Worm (Caenorhabditis elegans): ENCODE data around the gene slr-2.

Gene slr-2

ce11 chrV:18141161-18141560, 54.2 kb downstream of the slr-2 start, which contains the start of gene Y37H2A.11:
TSS of gene Y37H2A.11 (plus strand) at chrV:18141461.
- no peak for TF ChIP-seq isw-1 (GFP tag; IDR thresholded peaks at IDR 0.05)

ce11 chrV:18142549-18142948, 55.6 kb downstream of the slr-2 start, which contains the start of gene Y37H2A.13:
TSS of gene Y37H2A.13 (plus strand) at chrV:18142849.
- no peak for TF ChIP-seq snu-23 (GFP tag; optimal IDR thresholded peaks at IDR 0.05)
- no peak for TF ChIP-seq unc-86 (tag; optimal IDR thresholded peaks at IDR 0.05)
- TF ChIP-seq unc-130 (tag; optimal IDR thresholded peaks at IDR 0.05) = no peak
- TF ChIP-seq snpc-4 (tag; optimal IDR thresholded peaks at IDR 0.05) = no peak
- no peak for TF ChIP-seq vab-15 (tag; optimal IDR thresholded peaks at IDR 0.05)
- TF ChIP-seq fkh-4 (tag; optimal IDR thresholded peaks at IDR 0.05; ENCODE audit: borderline replicate concordance) = no peak
- no peak for TF ChIP-seq lin-35 (GFP tag; optimal IDR thresholded peaks at IDR 0.05)
- TF ChIP-seq ceh-82 (tag; optimal IDR thresholded peaks at IDR 0.05) = no peak

ce11 chrV:18143445-18143844, 56.5 kb downstream of the slr-2 start, which contains the start of gene Y37H2A.14:
TSS of gene Y37H2A.14 (plus strand) at chrV:18143745.
- TF ChIP-seq lsy-2 (tag; optimal IDR thresholded peaks at IDR 0.05) (no peak), nhr-11 (tag; optimal IDR thresholded peaks at IDR 0.05) (no peak), nhr-28 (tag; optimal IDR thresholded peaks at IDR 0.05) (no peak), lin-15B (tag; optimal IDR thresholded peaks at IDR 0.05) (no peak), mep-1 (tag; optimal IDR thresholded peaks at IDR 0.05) (no peak), mdl-1 (tag; optimal IDR thresholded peaks at IDR 0.05) (no peak), aly-2 (tag; optimal IDR thresholded peaks at IDR 0.05) (no peak), dsc-1 (tag; optimal IDR thresholded peaks at IDR 0.05) (no peak), egl-27 (tag; optimal IDR thresholded peaks at IDR 0.05) (no peak), ceh-8 (GFP tag; optimal IDR thresholded peaks at IDR 0.05) (no peak), snpc-4 (tag; optimal IDR thresholded peaks at IDR 0.05) (no peak), unc-30 (tag; optimal IDR thresholded peaks at IDR 0.05) (no peak), ets-5 (GFP tag; IDR thresholded peaks at IDR 0.05) (no peak), nhr-47 (tag; optimal IDR thresholded peaks at IDR 0.05) (no peak), mab-9 (GFP tag; IDR thresholded peaks at IDR 0.05) (no peak), lir-3 (tag; optimal IDR thresholded peaks at IDR 0.05; ENCODE audit: poor library complexity) (no peak), tlp-1 (tag; optimal IDR thresholded peaks at IDR 0.05) (no peak), elt-2 (tag; optimal IDR thresholded peaks at IDR 0.05) (no peak), ztf-4 (tag; optimal IDR thresholded peaks at IDR 0.05) (no peak)

- TF ChIP-seq efl-1 (optimal IDR thresholded peaks at IDR 0.05) (no peak), efl-1 (GFP tag; optimal IDR thresholded peaks at IDR 0.05 in 1 of 2) (peak in 1 of 2 experiments; percentile 61), lin-35 (GFP tag; optimal IDR thresholded peaks at IDR 0.05) (no peak)
Observed at ce11 chrV:18144442-18144841, 57.5 kb downstream of the slr-2 start.

ce11 chrV:18146077-18146476, 59.2 kb downstream of the slr-2 start, which contains the start of gene C14A6.3:
TSS of gene C14A6.3 (plus strand) at chrV:18146377.
- TF ChIP-seq xbp-1 (tag; optimal IDR thresholded peaks at IDR 0.05) = no peak
- no peak for TF ChIP-seq sup-37 (GFP tag; optimal IDR thresholded peaks at IDR 0.05)
- TF ChIP-seq mef-2 (tag; optimal IDR thresholded peaks at IDR 0.05) = no peak
- no peak for TF ChIP-seq nhr-12 (tag; optimal IDR thresholded peaks at IDR 0.05)
- no peak for TF ChIP-seq ztf-4 (tag; optimal IDR thresholded peaks at IDR 0.05)
- no peak for TF ChIP-seq lin-13 (GFP tag; optimal IDR thresholded peaks at IDR 0.05)
- TF ChIP-seq nhr-237 (tag; optimal IDR thresholded peaks at IDR 0.05) = no peak
- TF ChIP-seq pag-3 (tag; optimal IDR thresholded peaks at IDR 0.05; ENCODE audit: borderline replicate concordance, insufficient read depth) = no peak
- no peak for TF ChIP-seq unc-130 (tag; optimal IDR thresholded peaks at IDR 0.05)
- TF ChIP-seq sptf-1 (tag; optimal IDR thresholded peaks at IDR 0.05) = no peak
- no peak for TF ChIP-seq blmp-1 (tag; optimal IDR thresholded peaks at IDR 0.05)
